Worm (Caenorhabditis elegans) whole organism, L2 larva: Measurements from ENCODE around the gene fbxb-83.

Source experiments
- ZK546.5 ChIP-seq: sonication (generic microtip); optimal IDR thresholded peaks from 2 replicates; lab custom pipeline; 2017; ENCODE audit warnings: missing biosample characterization, missing genetic modification characterization
- skn-1 ChIP-seq: sonication (generic microtip); optimal IDR thresholded peaks from 2 replicates; lab custom pipeline; 2017; ENCODE audit warnings: missing biosample characterization, missing genetic modification characterization

DNA sequence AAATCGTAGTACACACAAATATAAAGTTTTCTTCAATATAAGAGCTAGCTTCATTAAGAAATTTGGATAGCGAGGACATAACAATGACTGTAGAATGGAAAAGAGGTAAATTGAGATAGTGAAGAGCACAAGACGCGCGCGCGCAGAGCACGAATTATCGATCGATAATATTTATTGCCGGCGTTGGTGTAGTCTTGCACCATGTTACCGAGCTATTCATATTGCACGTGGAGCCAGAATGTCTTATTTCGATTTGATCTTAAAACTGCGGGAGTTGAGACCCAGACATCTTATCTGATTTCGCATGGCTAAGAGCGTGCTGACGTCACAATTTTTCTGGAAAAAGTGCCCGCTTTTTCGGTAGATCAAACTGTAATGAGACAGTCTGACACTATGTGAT, 24.5 kb upstream of the fbxb-83 start, which contains the start of gene F40G9.18:
- TF ChIP-seq ZK546.5 (tag; lab: Kevin White, UChicago): no peak
- no peak for TF ChIP-seq skn-1 (tag; lab: Kevin White, UChicago)
